Fruit fly (Drosophila melanogaster) Kc167 (cell line): ENCODE results near the gene CG15812.

ENCODE experiments used
- Myc ChIP-seq: fragments of >200 bp; optimal IDR thresholded peaks from 2 replicates; lab custom pipeline; 2017; ENCODE audit warnings: missing external identifiers
- Sin3A ChIP-seq: fragments of >200 bp; optimal IDR thresholded peaks from 2 replicates; lab custom pipeline; 2018; ENCODE audit warnings: missing external identifiers
- h ChIP-seq: fragments of >200 bp; optimal IDR thresholded peaks from 3 replicates; lab custom pipeline; 2018; ENCODE audit warnings: missing external identifiers
- insv ChIP-seq: fragments of >200 bp; optimal IDR thresholded peaks from 3 replicates; lab custom pipeline; 2018; ENCODE audit warnings: missing external identifiers
- psq ChIP-seq: fragments of >200 bp; optimal IDR thresholded peaks from 2 replicates; lab custom pipeline; 2017; ENCODE audit warnings: missing external identifiers
- ttk ChIP-seq: sonication (Bioruptor generic); optimal IDR thresholded peaks from 2 replicates; lab custom pipeline; 2017; ENCODE audit warnings: missing external identifiers

CG15812 gene

DNA sequence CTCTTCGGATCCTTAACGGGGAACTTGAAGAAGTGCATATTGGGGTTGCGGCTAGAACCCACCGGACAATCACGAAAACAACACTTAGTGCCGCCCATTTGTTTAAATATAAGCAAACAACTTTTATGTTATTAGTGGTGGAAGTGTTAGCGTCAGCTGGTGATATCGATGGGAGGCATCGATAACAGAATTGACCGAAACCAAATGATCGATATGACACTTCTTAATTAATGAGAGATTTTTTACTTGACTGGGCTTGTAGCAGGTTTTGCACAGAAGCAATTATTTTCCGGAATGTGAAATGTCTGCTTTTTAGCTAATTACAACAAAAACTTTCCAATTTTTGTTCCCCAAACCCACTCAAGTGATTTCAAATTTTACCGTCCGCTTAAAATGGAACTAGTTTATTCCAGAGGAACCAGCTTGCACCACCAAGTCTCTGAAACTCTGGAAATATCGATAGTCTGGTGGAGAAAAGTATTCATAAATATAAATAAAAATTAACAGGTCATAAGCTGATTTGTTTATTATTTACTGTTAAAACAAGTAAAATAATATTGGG, 32.6 kb downstream of the CG15812 start, which contains the start of gene CG14965:
CG14965 (minus strand) TSS at position 159 of the 562 bp plus-strand sequence.
- TF ChIP-seq Myc (lab: Kevin White, UChicago), result no peak
- TF ChIP-seq Sin3A (lab: Kevin White, UChicago), result no peak
- no peak for TF ChIP-seq insv (lab: Kevin White, UChicago)
- TF ChIP-seq h, result no peak
- no peak for TF ChIP-seq psq (lab: Kevin White, UChicago)
- no peak for TF ChIP-seq ttk

DNA sequence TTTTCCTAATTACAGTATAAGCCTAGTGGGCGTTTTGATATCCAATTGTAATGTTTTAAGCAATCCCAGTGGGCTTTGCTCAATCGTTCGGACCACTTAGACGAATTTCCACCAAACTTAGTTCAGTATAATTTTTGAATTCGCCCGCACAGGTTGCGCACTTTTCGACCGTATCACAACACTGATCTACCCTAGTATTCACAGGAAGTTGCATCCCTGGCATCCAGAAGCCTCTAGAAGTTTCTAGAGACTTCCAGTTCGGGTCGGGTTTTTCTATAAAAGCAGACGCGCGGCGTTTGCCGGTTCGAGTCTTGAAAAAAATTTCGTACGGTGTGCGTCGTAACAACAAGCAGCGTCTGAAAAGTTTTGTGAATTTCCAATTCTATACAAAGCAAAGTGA, 33.1 kb downstream of the CG15812 start, which contains the start of gene Hsp83:
Hsp83 (plus strand) TSS at position 58 of the 400 bp plus-strand sequence.
- TF ChIP-seq ttk, result no peak
- TF ChIP-seq insv (lab: Kevin White, UChicago), result peak; percentile 70

DNA sequence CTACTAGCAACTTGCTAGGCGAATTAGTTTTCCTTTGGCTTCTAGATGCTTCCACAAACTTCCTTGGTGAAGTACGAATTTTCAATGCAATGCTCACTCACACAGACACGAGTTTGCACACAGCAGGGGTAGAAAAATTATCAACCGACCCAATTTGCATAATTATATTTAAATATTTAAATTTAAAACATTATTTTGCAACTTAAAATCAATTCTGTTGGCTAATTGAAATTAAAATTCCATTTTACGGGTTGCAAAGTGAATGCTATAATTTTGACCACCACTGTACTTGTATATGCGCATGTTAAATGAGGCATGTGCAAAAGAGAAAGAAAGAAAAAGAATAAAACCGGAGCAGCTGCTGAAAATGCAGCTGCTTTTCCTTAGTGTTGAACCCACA, 34.3 kb downstream of the CG15812 start:
- TF ChIP-seq h (no peak), Sin3A (lab: Kevin White, UChicago) (no peak), Myc (lab: Kevin White, UChicago) (no peak), insv (lab: Kevin White, UChicago) (no peak), psq (lab: Kevin White, UChicago) (no peak), ttk (no peak)

DNA sequence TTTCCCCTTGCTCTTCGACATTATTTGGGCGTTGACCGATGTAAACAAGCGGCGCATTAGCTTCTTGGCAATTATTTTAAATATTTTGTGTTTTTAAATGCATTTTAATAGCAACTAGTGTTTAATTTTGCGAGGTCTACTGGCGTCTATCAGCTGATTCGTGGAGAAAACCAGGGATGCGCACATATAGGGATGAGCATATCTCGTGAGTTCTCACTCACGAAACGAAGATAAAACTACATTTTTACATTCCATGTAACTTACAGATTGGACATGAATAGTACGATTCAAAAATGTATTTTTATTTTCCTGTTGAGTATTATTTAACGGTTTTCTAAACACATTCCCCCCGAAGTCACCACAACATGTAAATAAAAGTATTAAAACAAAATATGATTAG, 37.7 kb downstream of the CG15812 start, which contains the start of gene CG14966:
CG14966 (minus strand) TSS at position 168 of the 400 bp plus-strand sequence.
- TF ChIP-seq ttk (no peak), psq (lab: Kevin White, UChicago) (no peak), Myc (lab: Kevin White, UChicago) (no peak), Sin3A (lab: Kevin White, UChicago) (no peak), h (no peak), insv (lab: Kevin White, UChicago) (no peak)

DNA sequence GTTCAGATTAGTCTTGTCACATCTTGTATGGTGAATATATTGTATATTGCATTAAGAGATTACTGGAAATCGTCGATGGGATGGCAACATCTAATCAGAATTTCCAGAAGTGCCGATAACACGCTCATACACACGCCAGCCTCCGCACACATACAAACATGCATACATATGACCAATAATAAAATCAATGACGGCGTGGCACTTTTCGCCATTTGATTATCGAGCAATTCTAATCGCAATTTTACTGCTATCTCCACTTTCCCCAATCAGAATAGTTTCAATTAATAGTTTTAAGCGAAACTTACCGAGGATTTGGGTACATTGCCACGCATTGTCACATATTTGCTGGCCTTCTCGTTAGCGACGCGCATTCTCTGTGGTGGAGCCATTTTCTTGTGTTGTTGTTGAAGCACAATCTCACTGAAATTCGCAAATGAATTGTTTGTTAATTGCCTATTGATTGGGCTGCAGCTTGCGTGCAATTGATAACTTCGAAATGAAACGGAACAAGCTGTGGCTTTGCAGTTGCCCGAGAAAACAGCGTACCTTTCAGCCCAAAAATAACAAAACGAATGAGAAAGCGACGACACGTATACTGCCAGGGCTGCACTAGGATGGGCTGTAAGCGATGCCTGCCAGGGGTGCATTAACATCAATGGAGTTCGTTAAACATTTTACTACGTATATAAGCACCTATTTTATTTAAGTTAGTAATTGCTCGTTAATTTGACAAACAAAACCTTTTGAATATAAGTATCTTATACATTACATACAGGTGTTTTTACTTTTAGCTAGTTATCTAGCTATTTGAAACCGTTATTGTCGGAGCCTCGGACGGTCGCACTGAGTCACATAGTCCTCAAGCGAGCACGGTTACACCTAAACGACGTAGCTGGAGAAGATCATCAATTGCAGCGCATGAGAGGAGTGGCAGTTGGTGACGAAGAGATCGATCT, 38.9 kb downstream of the CG15812 start, which contains the start of the genes CG32276 and gry:
CG32276 (minus strand) TSS at position 601 of the 956 bp plus-strand sequence.
gry (plus strand) TSS at position 644 of the 956 bp plus-strand sequence.
- TF ChIP-seq psq (lab: Kevin White, UChicago), result no peak

DNA sequence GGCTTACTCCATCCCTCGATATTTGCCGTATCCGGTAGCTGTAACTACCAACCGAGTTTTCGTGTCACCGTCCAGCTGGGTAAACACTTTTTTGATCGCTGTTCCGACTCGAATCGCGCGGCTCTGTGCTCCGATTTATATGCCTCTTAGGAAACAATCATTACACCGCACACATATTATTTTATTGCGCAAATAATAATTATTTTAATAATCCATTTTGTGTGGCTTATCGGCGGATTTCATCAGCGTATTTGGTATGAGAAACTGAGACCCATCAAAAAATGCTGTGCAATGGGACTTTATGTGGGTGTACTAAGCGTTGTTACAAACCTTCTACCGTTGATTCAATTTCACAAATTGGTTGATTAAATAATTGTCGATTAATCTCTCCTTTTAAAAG, 43.3 kb downstream of the CG15812 start, which contains the start of gene CG32271:
CG32271 (minus strand) TSS at position 101 of the 400 bp plus-strand sequence.
- TF ChIP-seq Sin3A (lab: Kevin White, UChicago) (no peak), insv (lab: Kevin White, UChicago) (no peak), ttk (no peak), psq (lab: Kevin White, UChicago) (no peak), h (no peak), Myc (lab: Kevin White, UChicago) (no peak)

DNA sequence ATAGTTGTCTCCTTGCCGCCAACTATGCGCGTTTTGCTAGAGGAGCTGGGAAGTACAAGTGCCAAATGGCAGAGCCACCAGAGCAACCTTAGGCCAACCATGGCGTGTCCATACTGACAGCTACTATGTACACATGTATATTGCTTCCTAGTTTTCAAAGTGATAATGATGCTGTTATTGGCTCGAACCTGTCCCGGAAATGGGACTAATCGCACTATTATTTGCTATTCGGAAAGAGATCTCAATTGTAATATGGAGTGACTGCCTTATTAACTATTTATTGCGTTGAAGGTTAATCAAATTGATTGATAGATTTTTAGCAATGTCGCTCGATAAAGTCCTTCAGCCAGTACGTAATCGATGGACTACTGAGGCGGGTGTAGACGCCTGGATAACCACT, 44.6 kb downstream of the CG15812 start, which contains the start of gene CG33159:
CG33159 (minus strand) TSS at position 101 of the 400 bp plus-strand sequence.
- no peak for TF ChIP-seq insv (lab: Kevin White, UChicago)
- no peak for TF ChIP-seq h
- TF ChIP-seq ttk, result no peak
- TF ChIP-seq Myc (lab: Kevin White, UChicago), result no peak
- TF ChIP-seq Sin3A (lab: Kevin White, UChicago), result no peak
- TF ChIP-seq psq (lab: Kevin White, UChicago), result no peak

DNA sequence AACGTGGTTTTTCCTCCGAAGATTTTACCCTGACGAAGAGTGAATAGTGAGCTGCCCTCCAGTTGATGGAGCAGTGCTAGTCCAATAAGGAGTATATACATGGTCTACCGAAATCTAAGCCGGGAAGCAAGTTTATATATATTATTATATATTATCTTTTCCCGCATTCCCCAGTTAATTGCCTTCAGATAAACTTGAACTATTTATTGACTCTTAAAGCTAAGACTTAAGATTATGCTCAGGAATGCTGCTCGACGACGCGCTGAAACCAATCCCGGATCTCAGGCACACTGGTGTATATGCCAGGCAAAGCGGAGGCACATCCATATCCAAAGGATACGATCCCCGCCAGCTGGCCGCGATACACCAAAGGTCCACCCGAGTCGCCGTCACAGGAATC, 45.6 kb downstream of the CG15812 start, which contains the start of gene CG32277:
CG32277 (minus strand) TSS at position 101 of the 400 bp plus-strand sequence.
- no peak for TF ChIP-seq psq (lab: Kevin White, UChicago)
- TF ChIP-seq Sin3A (lab: Kevin White, UChicago), result no peak
- TF ChIP-seq insv (lab: Kevin White, UChicago), result no peak
- TF ChIP-seq ttk, result no peak
- TF ChIP-seq h, result no peak

DNA sequence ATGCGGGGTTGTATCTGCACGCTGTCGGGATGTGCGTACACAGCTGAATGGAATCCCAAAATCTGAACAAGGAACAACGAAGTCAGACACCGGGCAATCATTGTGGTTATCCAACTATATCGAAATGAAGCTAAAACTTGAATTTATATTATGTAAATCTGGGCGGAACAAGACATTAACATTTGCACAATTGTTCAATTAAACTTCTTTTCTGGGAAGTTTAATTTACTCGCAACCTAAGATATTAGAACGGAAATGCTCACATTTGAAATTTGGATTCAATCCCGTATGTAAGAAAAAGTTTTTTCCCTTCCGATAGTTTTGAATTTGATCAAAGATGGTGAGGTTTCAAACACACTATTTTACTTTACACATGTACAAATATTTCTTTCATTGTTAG, 46.5 kb downstream of the CG15812 start, which contains the start of gene CG33160:
CG33160 (minus strand) TSS at position 101 of the 400 bp plus-strand sequence.
- TF ChIP-seq insv (lab: Kevin White, UChicago) (no peak), h (no peak), ttk (no peak), Myc (lab: Kevin White, UChicago) (no peak), Sin3A (lab: Kevin White, UChicago) (no peak), psq (lab: Kevin White, UChicago) (no peak)

DNA sequence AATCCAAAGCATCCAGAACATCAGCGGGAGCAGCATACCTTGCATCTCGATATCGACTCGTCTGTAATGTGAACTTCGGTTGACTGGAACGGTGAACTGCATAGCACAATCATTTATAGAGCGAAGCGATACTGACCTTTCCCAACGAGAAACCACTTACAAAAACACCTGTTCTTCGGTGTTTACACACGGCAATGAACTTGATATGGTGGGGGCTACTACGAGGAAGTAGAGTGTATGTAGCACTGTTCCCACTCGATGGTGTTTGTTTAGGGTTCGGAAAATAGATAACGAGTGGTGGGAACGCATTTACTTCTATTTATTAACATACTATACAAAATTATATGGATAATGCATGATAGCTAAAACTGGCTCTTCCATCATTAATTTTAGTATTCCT, 49.1 kb downstream of the CG15812 start, which contains the start of the genes CG32269 and CG32270:
CG32269 (minus strand) TSS at position 91 of the 400 bp plus-strand sequence.
CG32270 (minus strand) TSS at position 91 of the 400 bp plus-strand sequence.
- TF ChIP-seq ttk (no peak), insv (lab: Kevin White, UChicago) (no peak), Myc (lab: Kevin White, UChicago) (no peak), psq (lab: Kevin White, UChicago) (no peak), Sin3A (lab: Kevin White, UChicago) (no peak), h (no peak)
